Worm (Caenorhabditis elegans): ENCODE results near the gene best-13.

DNA sequence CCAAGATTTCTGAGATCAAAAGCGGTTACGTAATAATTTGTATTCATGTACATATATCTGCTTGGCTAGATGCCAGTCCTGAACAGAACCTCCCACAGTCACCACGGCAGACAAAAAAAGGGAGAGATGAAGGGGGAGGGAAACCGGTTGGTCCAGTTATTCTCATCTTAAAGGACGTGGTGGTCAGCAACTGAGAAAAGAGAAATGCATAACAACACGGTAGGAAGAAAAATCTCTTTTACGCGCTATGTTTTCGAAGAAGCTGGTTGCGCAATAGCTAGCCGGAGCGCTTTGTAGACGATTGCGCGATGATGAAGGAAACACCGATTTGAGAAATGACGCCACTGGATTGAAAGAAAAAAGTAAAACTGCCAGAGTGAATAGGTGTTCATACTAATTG lies 14.3 kb downstream of the best-13 start:
- no peak for TF ChIP-seq med-1 (GFP tag; optimal IDR thresholded peaks at IDR 0.05; ENCODE audit: insufficient read depth)
- TF ChIP-seq klf-2 (GFP tag; conservative IDR thresholded peaks at IDR 0.05) = no peak

Data from whole organism, midembryonic.